Worm (Caenorhabditis elegans): ENCODE data around the gene F07B10.7.
A peak's percentile ranks its signal among the peaks of the same experiment; 100 is the strongest.

Gene F07B10.7

ce11 chrV:11228653-11229173 lies 31.8 kb downstream of the F07B10.7 start, which contains the start of gene pqn-70:
TSS of gene pqn-70 (minus strand) at chrV:11228703.
- TF ChIP-seq hlh-8 (tag; optimal IDR thresholded peaks at IDR 0.05) = peak; percentile 25
- TF ChIP-seq rnt-1 (tag; optimal IDR thresholded peaks at IDR 0.05) = peak; percentile 39
- TF ChIP-seq tbx-2 (tag; optimal IDR thresholded peaks at IDR 0.05) = peak; percentile 79
- peak; percentile 66 for TF ChIP-seq ceh-2 (tag; optimal IDR thresholded peaks at IDR 0.05)
- no peak for TF ChIP-seq nhr-232 (tag; optimal IDR thresholded peaks at IDR 0.05)
- peak; percentile 10 for TF ChIP-seq dmd-4 (tag; optimal IDR thresholded peaks at IDR 0.05; ENCODE audit: borderline replicate concordance)
- TF ChIP-seq sdc-2 (tag; optimal IDR thresholded peaks at IDR 0.05) = no peak
- TF ChIP-seq ets-4 (tag; optimal IDR thresholded peaks at IDR 0.05) = peak; percentile 38
- TF ChIP-seq npax-4 (tag; optimal IDR thresholded peaks at IDR 0.05) = no peak
- peak; percentile 57 for TF ChIP-seq ceh-14 (tag; optimal IDR thresholded peaks at IDR 0.05)
- no peak for TF ChIP-seq ceh-24 (tag; optimal IDR thresholded peaks at IDR 0.05)
- peak; percentile 93 for TF ChIP-seq ceh-48 (tag; optimal IDR thresholded peaks at IDR 0.05)
- peak; percentile 35 for TF ChIP-seq ceh-18 (tag; optimal IDR thresholded peaks at IDR 0.05)
- TF ChIP-seq sox-2 (GFP tag; IDR thresholded peaks at IDR 0.05) = no peak
- TF ChIP-seq mec-3 (tag; optimal IDR thresholded peaks at IDR 0.05; ENCODE audit: borderline replicate concordance) = no peak
- TF ChIP-seq pqm-1 (tag; optimal IDR thresholded peaks at IDR 0.05) = peak; percentile 40
- TF ChIP-seq unc-42 (tag; optimal IDR thresholded peaks at IDR 0.05) = peak; percentile 86
- peak; percentile 94 for TF ChIP-seq hlh-30 (tag; optimal IDR thresholded peaks at IDR 0.05; ENCODE audit: insufficient read depth)
- no peak for TF ChIP-seq pha-4 (tag; optimal IDR thresholded peaks at IDR 0.05)
- no peak for TF ChIP-seq unc-3 (GFP tag; conservative IDR thresholded peaks at IDR 0.05)
- TF ChIP-seq unc-3 (tag; optimal IDR thresholded peaks at IDR 0.05) = no peak
- no peak for TF ChIP-seq K02D7.2 (tag; optimal IDR thresholded peaks at IDR 0.05)
- TF ChIP-seq ceh-19 (GFP tag; optimal IDR thresholded peaks at IDR 0.05) = peak; percentile 52
- peak; percentile 16 for TF ChIP-seq ztf-16 (tag; optimal IDR thresholded peaks at IDR 0.05)
- TF ChIP-seq dve-1 (tag; optimal IDR thresholded peaks at IDR 0.05) = peak; percentile 15
- no peak for TF ChIP-seq pha-2 (tag; optimal IDR thresholded peaks at IDR 0.05)
- peak; percentile 43 for TF ChIP-seq elt-2 (tag; optimal IDR thresholded peaks at IDR 0.05)
- TF ChIP-seq ceh-31 (tag; optimal IDR thresholded peaks at IDR 0.05) = peak; percentile 93
- peak; percentile 74 for TF ChIP-seq ref-2 (tag; optimal IDR thresholded peaks at IDR 0.05)
- TF ChIP-seq tbx-7 (tag; optimal IDR thresholded peaks at IDR 0.05) = peak; percentile 36
- peak; percentile 31 for TF ChIP-seq unc-55 (GFP tag; optimal IDR thresholded peaks at IDR 0.05)
- TF ChIP-seq C08G9.2 (tag; optimal IDR thresholded peaks at IDR 0.05) = peak; percentile 68
- peak; percentile 9 for TF ChIP-seq pros-1 (tag; optimal IDR thresholded peaks at IDR 0.05)
- peak; percentile 32 for TF ChIP-seq zip-5 (tag; optimal IDR thresholded peaks at IDR 0.05)
- peak; percentile 52 for TF ChIP-seq fax-1 (tag; optimal IDR thresholded peaks at IDR 0.05)
- TF ChIP-seq ceh-34 (tag; optimal IDR thresholded peaks at IDR 0.05) = peak; percentile 90
- TF ChIP-seq F13H6.1 (tag; optimal IDR thresholded peaks at IDR 0.05) = peak; percentile 45
- peak; percentile 66 for TF ChIP-seq nfya-1 (tag; optimal IDR thresholded peaks at IDR 0.05)

ce11 chrV:11225981-11226380 lies 34.5 kb downstream of the F07B10.7 start, which contains the start of gene bgal-1:
TSS of gene bgal-1 (minus strand) at chrV:11226018.
- TF ChIP-seq unc-55 (GFP tag; optimal IDR thresholded peaks at IDR 0.05) = peak; percentile 81
- TF ChIP-seq hlh-30 (tag; optimal IDR thresholded peaks at IDR 0.05; ENCODE audit: insufficient read depth) = no peak

ce11 chrV:11223698-11224097 lies 36.8 kb downstream of the F07B10.7 start:
- TF ChIP-seq ceh-22 (tag; optimal IDR thresholded peaks at IDR 0.05) (no peak), sox-2 (GFP tag; IDR thresholded peaks at IDR 0.05) (no peak)

All from whole organism, late embryonic.